Fruit fly (Drosophila melanogaster) whole organism, embryonic: Measurements from ENCODE around the gene CG32371.
A peak's percentile ranks its signal among the peaks of the same experiment; 100 is the strongest.

Experiments
- Awh ChIP-seq: fragments of 200-800 bp; sonication (Bioruptor generic); IDR thresholded peaks from 2 replicates; pipeline ENCODE4, ENCODE4 v1.3.6; 2022; ENCODE audit warnings: missing biosample characterization, missing genetic modification characterization
- Bdp1 ChIP-seq: fragments of 200-800 bp; sonication (Bioruptor generic); optimal IDR thresholded peaks from 3 replicates; lab custom pipeline; 2016; ENCODE audit warnings: missing biosample characterization, missing genetic modification characterization
- Bgb ChIP-seq: fragments of 200-800 bp; sonication (Bioruptor generic); IDR thresholded peaks from 2 replicates; pipeline ENCODE4 v1.3.6; 2022; ENCODE audit warnings: missing biosample characterization, missing genetic modification characterization; ENCODE audit not compliant: partially characterized antibody
- CG10462 ChIP-seq: fragments of 200-800 bp; sonication (Bioruptor generic); optimal IDR thresholded peaks from 2 replicates; lab custom pipeline; 2016; ENCODE audit warnings: missing biosample characterization, missing genetic modification characterization
- CG11723 ChIP-seq: fragments of 200-800 bp; sonication (Bioruptor generic); optimal IDR thresholded peaks from 2 replicates; lab custom pipeline; 2017; ENCODE audit warnings: missing biosample characterization, mild to moderate bottlenecking, missing genetic modification characterization
- CG13287 ChIP-seq: fragments of 200-800 bp; sonication (Bioruptor generic); IDR thresholded peaks from 2 replicates; pipeline ENCODE4 v1.3.6; 2022; ENCODE audit warnings: missing biosample characterization, missing genetic modification characterization; ENCODE audit not compliant: partially characterized antibody
- CG14860 ChIP-seq: fragments of 200-800 bp; sonication (Bioruptor generic); IDR thresholded peaks from 3 replicates; pipeline ENCODE4 v1.3.6; 2022; ENCODE audit warnings: missing biosample characterization, missing genetic modification characterization; ENCODE audit not compliant: partially characterized antibody
- CG14965 ChIP-seq: fragments of 200-800 bp; sonication (Bioruptor generic); optimal IDR thresholded peaks from 2 replicates; lab custom pipeline; 2016; ENCODE audit warnings: missing biosample characterization, missing genetic modification characterization, borderline replicate concordance
- CG16863 ChIP-seq: fragments of 200-800 bp; sonication (Bioruptor generic); optimal IDR thresholded peaks from 3 replicates; lab custom pipeline; 2016; ENCODE audit warnings: missing biosample characterization, missing genetic modification characterization
- CG2678 ChIP-seq: fragments of 200-800 bp; sonication (Bioruptor generic); optimal IDR thresholded peaks from 3 replicates; lab custom pipeline; 2019; ENCODE audit warnings: missing biosample characterization, mild to moderate bottlenecking, missing genetic modification characterization, moderate library complexity
- CG2712 ChIP-seq: fragments of 200-800 bp; optimal IDR thresholded peaks from 3 replicates; lab custom pipeline; 2019; ENCODE audit warnings: missing biosample characterization, mild to moderate bottlenecking, missing genetic modification characterization, moderate library complexity
- CG2889 ChIP-seq: fragments of 200-800 bp; sonication (Bioruptor generic); IDR thresholded peaks from 3 replicates; pipeline ENCODE4 v1.3.6; 2022; ENCODE audit warnings: missing biosample characterization, missing genetic modification characterization
- CG32767 ChIP-seq: fragments of 200-800 bp; sonication (Bioruptor generic); IDR thresholded peaks from 2 replicates; pipeline ENCODE4 v1.3.6; 2022; ENCODE audit warnings: missing biosample characterization, missing genetic modification characterization
- CG8281 ChIP-seq: fragments of 200-800 bp; sonication (Bioruptor generic); optimal IDR thresholded peaks from 2 replicates; lab custom pipeline; 2018; ENCODE audit warnings: missing biosample characterization, mild to moderate bottlenecking, missing genetic modification characterization, moderate library complexity
- CG8290 ChIP-seq, 3 experiments: fragments of 200-800 bp; sonication (Bioruptor generic); optimal IDR thresholded peaks; 2 replicates each; lab custom pipeline; 2016 to 2019; ENCODE audit warnings: missing biosample characterization in 3 of 3, missing genetic modification characterization in 3 of 3, mild to moderate bottlenecking in 2 of 3, moderate library complexity in 1 of 3
- CG8765 ChIP-seq: fragments of 200-800 bp; sonication (Bioruptor generic); IDR thresholded peaks from 2 replicates; pipeline ENCODE4 v1.3.6; 2022; ENCODE audit warnings: missing biosample characterization, missing genetic modification characterization
- Dll ChIP-seq: fragments of 200-800 bp; sonication (Bioruptor generic); IDR thresholded peaks from 4 replicates; pipeline ENCODE4 v1.3.6; 2022; ENCODE audit warnings: missing biosample characterization, missing genetic modification characterization; ENCODE audit not compliant: partially characterized antibody
- Fer1 ChIP-seq: fragments of 200-800 bp; sonication (Bioruptor generic); optimal IDR thresholded peaks from 2 replicates; lab custom pipeline; 2017; ENCODE audit warnings: missing biosample characterization, mild to moderate bottlenecking, missing genetic modification characterization
- HLH4C ChIP-seq: fragments of 200-800 bp; sonication (Bioruptor generic); IDR thresholded peaks from 3 replicates; pipeline ENCODE4 v1.3.6; 2022; ENCODE audit warnings: missing biosample characterization, missing genetic modification characterization; ENCODE audit not compliant: partially characterized antibody
- Hr78 ChIP-seq, 2 experiments: fragments of 200-800 bp in 1 of 2; fragments of >200 bp in 1 of 2; sonication (Bioruptor generic) in 1 of 2; optimal IDR thresholded peaks; 2 replicates each; lab custom pipeline; 2017 to 2019; ENCODE audit warnings: missing biosample characterization in 2 of 2, missing genetic modification characterization in 2 of 2, mild to moderate bottlenecking in 1 of 2, moderate library complexity in 1 of 2
- Neu2 ChIP-seq: fragments of 200-800 bp; sonication (Bioruptor generic); optimal IDR thresholded peaks from 3 replicates; lab custom pipeline; 2016; ENCODE audit warnings: missing biosample characterization, missing genetic modification characterization, borderline replicate concordance
- Scr ChIP-seq: fragments of 200-800 bp; sonication (Bioruptor generic); IDR thresholded peaks from 2 replicates; pipeline ENCODE4 v1.3.6; 2022; ENCODE audit warnings: missing biosample characterization, missing genetic modification characterization; ENCODE audit not compliant: partially characterized antibody
- Side ChIP-seq: fragments of 200-800 bp; sonication (Bioruptor generic); optimal IDR thresholded peaks from 2 replicates; lab custom pipeline; 2016; ENCODE audit warnings: missing biosample characterization, missing genetic modification characterization
- Trl ChIP-seq, 3 experiments: fragments of >200 bp in 2 of 3; fragments of 200-800 bp in 1 of 3; sonication (Bioruptor generic) in 1 of 3; optimal IDR thresholded peaks; 2 replicates in 1 of 3; 3 replicates in 2 of 3; lab custom pipeline; 2016 to 2017; ENCODE audit warnings: missing biosample characterization in 1 of 3, missing genetic modification characterization in 1 of 3
- chinmo ChIP-seq: fragments of 200-800 bp; sonication (Bioruptor generic); IDR thresholded peaks from 4 replicates; pipeline ENCODE4 v1.3.6; 2022; ENCODE audit warnings: missing biosample characterization, missing genetic modification characterization; ENCODE audit not compliant: partially characterized antibody
- esg ChIP-seq: fragments of 200-800 bp; sonication (Bioruptor generic); conservative IDR thresholded peaks from 2 replicates; pipeline ENCODE4 v1.3.6; 2022; ENCODE audit warnings: missing biosample characterization, missing genetic modification characterization
- grn ChIP-seq: fragments of 200-800 bp; sonication (Bioruptor generic); optimal IDR thresholded peaks from 3 replicates; lab custom pipeline; 2017; ENCODE audit warnings: missing biosample characterization, missing genetic modification characterization
- jing ChIP-seq: fragments of 200-800 bp; sonication (Bioruptor generic); optimal IDR thresholded peaks from 2 replicates; lab custom pipeline; 2018; ENCODE audit warnings: missing biosample characterization, mild to moderate bottlenecking, missing genetic modification characterization
- nerfin-2 ChIP-seq: fragments of 200-800 bp; sonication (Bioruptor generic); IDR thresholded peaks from 2 replicates; pipeline ENCODE4 v1.3.6; 2022; ENCODE audit warnings: missing biosample characterization, missing genetic modification characterization; ENCODE audit not compliant: partially characterized antibody
- otp ChIP-seq: fragments of 200-800 bp; sonication (Bioruptor generic); IDR thresholded peaks from 3 replicates; pipeline ENCODE4, ENCODE4 v1.3.6; 2022; ENCODE audit warnings: missing biosample characterization, missing genetic modification characterization
- tna ChIP-seq: fragments of 200-800 bp; sonication (Bioruptor generic); IDR thresholded peaks from 2 replicates; pipeline ENCODE4 v1.3.6; 2022; ENCODE audit warnings: missing biosample characterization, missing genetic modification characterization; ENCODE audit not compliant: partially characterized antibody
- usp ChIP-seq: fragments of >200 bp; optimal IDR thresholded peaks from 2 replicates; lab custom pipeline; 2017; ENCODE audit warnings: missing biosample characterization, missing genetic modification characterization
- vnd ChIP-seq: fragments of 200-800 bp; sonication (Bioruptor generic); IDR thresholded peaks from 3 replicates; pipeline ENCODE4 v1.3.6; 2022; ENCODE audit warnings: missing biosample characterization, missing genetic modification characterization; ENCODE audit not compliant: partially characterized antibody
- wor ChIP-seq: fragments of 200-800 bp; sonication (Bioruptor generic); IDR thresholded peaks from 2 replicates; pipeline ENCODE4 v1.3.6; 2022; ENCODE audit warnings: missing biosample characterization, missing genetic modification characterization
- zf30C ChIP-seq: fragments of 200-800 bp; sonication (Bioruptor generic); optimal IDR thresholded peaks from 3 replicates; lab custom pipeline; 2018; ENCODE audit warnings: missing biosample characterization, mild to moderate bottlenecking, missing genetic modification characterization

The CG32371 gene

dm6 chr3L:7768252-7768651 is at the start of gene CG32371:
TSS of gene CG32371 (minus strand) at chr3L:7768352.
- TF ChIP-seq zf30C (no peak), Neu2 (GFP tag; lab: Kevin White, UChicago) (no peak), CG8765 (GFP tag; lab: Robert Waterston, UW) (no peak)

dm6 chr3L:7817194-7817593 is 49.0 kb upstream of the CG32371 start:
- TF ChIP-seq CG13287 (GFP tag; lab: Robert Waterston, UW) = peak; percentile 65
- TF ChIP-seq usp (GFP tag; lab: Kevin White, UChicago) = no peak
- TF ChIP-seq CG16863 (GFP tag; lab: Kevin White, UChicago) = no peak
- peak; percentile 39; the same call in 2 of the 3 replicates for TF ChIP-seq CG14860 (GFP tag; lab: Robert Waterston, UW)
- TF ChIP-seq wor (GFP tag; lab: Robert Waterston, UW) = no peak
- no peak for TF ChIP-seq Fer1 (GFP tag; lab: Kevin White, UChicago)
- TF ChIP-seq nerfin-2 (GFP tag; lab: Robert Waterston, UW) = 0 out of 2 replicates have a peak, but pooled peaks have one; percentile 13
- TF ChIP-seq CG11723 (GFP tag; lab: Kevin White, UChicago) = no peak
- TF ChIP-seq Awh (GFP tag; lab: Robert Waterston, UW) = 0 out of 2 replicates have a peak, but pooled peaks have one; percentile 20
- TF ChIP-seq Hr78 (GFP tag; optimal IDR thresholded peaks at IDR 0.05; lab: Kevin White, UChicago) = no peak
- peak; percentile 13; the same call in 1 of the 2 replicates for TF ChIP-seq tna (GFP tag; lab: Robert Waterston, UW)
- peak; percentile 59 for TF ChIP-seq Scr
- no peak for TF ChIP-seq grn (GFP tag; lab: Kevin White, UChicago)
- no peak for TF ChIP-seq CG14965 (GFP tag; lab: Kevin White, UChicago)
- 0 out of 4 replicates have a peak, but pooled peaks have one; percentile 22 for TF ChIP-seq Dll (GFP tag; lab: Robert Waterston, UW)
- TF ChIP-seq CG2889 = 0 out of 3 replicates have a peak, but pooled peaks have one; percentile 23
- no peak for TF ChIP-seq Bdp1 (GFP tag; lab: Kevin White, UChicago)
- no peak for TF ChIP-seq CG32767 (GFP tag; lab: Robert Waterston, UW)
- no peak for TF ChIP-seq CG2712 (tag; lab: Kevin White, UChicago)
- no peak for TF ChIP-seq chinmo (GFP tag; lab: Robert Waterston, UW)
- TF ChIP-seq CG2678 (tag; lab: Kevin White, UChicago) = no peak
- TF ChIP-seq vnd (GFP tag; lab: Robert Waterston, UW) = peak; percentile 37; the same call in 1 of the 3 replicates
- no peak for TF ChIP-seq CG10462
- no peak for TF ChIP-seq Side (GFP tag; lab: Kevin White, UChicago)
- no peak for TF ChIP-seq otp
- TF ChIP-seq Bgb (GFP tag; lab: Robert Waterston, UW) = peak; percentile 68
- TF ChIP-seq esg (GFP tag; lab: Robert Waterston, UW) = no peak
- no peak for TF ChIP-seq CG8290 (GFP tag; optimal IDR thresholded peaks at IDR 0.05; lab: Kevin White, UChicago)
- peak in 1 of 2 experiments; percentile 22 for TF ChIP-seq CG8290 (tag; optimal IDR thresholded peaks at IDR 0.05; lab: Kevin White, UChicago)
- TF ChIP-seq HLH4C (GFP tag; lab: Robert Waterston, UW) = peak; percentile 65
- TF ChIP-seq jing = no peak
- TF ChIP-seq, all 482 proteins: peak for 12

dm6 chr3L:7815956-7816355 is 47.8 kb upstream of the CG32371 start:
- TF ChIP-seq Trl (optimal IDR thresholded peaks at IDR 0.05; lab: Kevin White, UChicago) (peak in 1 of 2 experiments; percentile 4), Trl (GFP tag; optimal IDR thresholded peaks at IDR 0.05; lab: Kevin White, UChicago) (no peak), CG8281 (no peak)
